Fruit fly (Drosophila melanogaster) whole organism, pupa: ENCODE data around the gene CG7601.

Experiments
- CG12605 ChIP-seq: fragments of 200-800 bp; sonication (Bioruptor generic); IDR thresholded peaks from 2 replicates; pipeline ENCODE4 v1.3.6; 2022; ENCODE audit warnings: missing biosample characterization, missing genetic modification characterization
- CG17806 ChIP-seq: fragments of 200-800 bp; sonication (Bioruptor generic); optimal IDR thresholded peaks from 2 replicates; lab custom pipeline; 2018; ENCODE audit warnings: missing biosample characterization, mild to moderate bottlenecking, missing genetic modification characterization, moderate library complexity
- CG32121 ChIP-seq: fragments of 200-800 bp; sonication (Bioruptor generic); IDR thresholded peaks from 2 replicates; pipeline ENCODE4 v1.3.6; 2022; ENCODE audit warnings: missing biosample characterization, missing genetic modification characterization
- CG34367 ChIP-seq: fragments of 200-800 bp; sonication (Bioruptor generic); optimal IDR thresholded peaks from 2 replicates; lab custom pipeline; 2018; ENCODE audit warnings: missing biosample characterization, mild to moderate bottlenecking, missing genetic modification characterization
- CG8159 ChIP-seq: fragments of 200-800 bp; sonication (Bioruptor generic); optimal IDR thresholded peaks from 3 replicates; lab custom pipeline; 2018; ENCODE audit warnings: missing biosample characterization, mild to moderate bottlenecking, missing genetic modification characterization, moderate library complexity
- CG9948 ChIP-seq: fragments of 200-800 bp; sonication (Bioruptor generic); optimal IDR thresholded peaks from 2 replicates; lab custom pipeline; 2018; ENCODE audit warnings: missing biosample characterization, mild to moderate bottlenecking, missing genetic modification characterization, moderate library complexity
- EcR ChIP-seq: fragments of 200-800 bp; sonication (Bioruptor generic); optimal IDR thresholded peaks from 3 replicates; lab custom pipeline; 2019; ENCODE audit warnings: missing biosample characterization, missing genetic modification characterization, mild to moderate bottlenecking, moderate library complexity, missing genetic modification reagents
- Pif1A ChIP-seq: fragments of 200-800 bp; sonication (Bioruptor generic); optimal IDR thresholded peaks from 3 replicates; lab custom pipeline; 2016; ENCODE audit warnings: missing biosample characterization, missing genetic modification characterization
- Pif1B ChIP-seq: fragments of 200-800 bp; sonication (Bioruptor generic); optimal IDR thresholded peaks from 3 replicates; lab custom pipeline; 2016; ENCODE audit warnings: missing biosample characterization, missing genetic modification characterization
- Snoo ChIP-seq: fragments of 200-800 bp; sonication (Bioruptor generic); optimal IDR thresholded peaks from 3 replicates; lab custom pipeline; 2017; ENCODE audit warnings: missing biosample characterization, mild to moderate bottlenecking, missing genetic modification characterization, inconsistent platforms
- gl ChIP-seq: fragments of 200-800 bp; sonication (Bioruptor generic); optimal IDR thresholded peaks from 2 replicates; lab custom pipeline; 2018; ENCODE audit warnings: missing biosample characterization, mild to moderate bottlenecking, missing genetic modification characterization
- rn ChIP-seq: fragments of 200-800 bp; sonication (Bioruptor generic); IDR thresholded peaks from 2 replicates; pipeline ENCODE4 v1.3.6; 2022; ENCODE audit warnings: missing biosample characterization, missing genetic modification characterization

- TF ChIP-seq CG32121 (GFP tag; lab: Robert Waterston, UW) = no peak
- TF ChIP-seq CG17806 (tag; lab: Kevin White, UChicago) = no peak
- TF ChIP-seq Pif1B (GFP tag; lab: Kevin White, UChicago) = no peak
- no peak for TF ChIP-seq CG9948 (tag; lab: Kevin White, UChicago)
- no peak for TF ChIP-seq rn
- no peak for TF ChIP-seq CG8159 (tag; lab: Kevin White, UChicago)
- no peak for TF ChIP-seq EcR
- TF ChIP-seq Snoo (tag; lab: Kevin White, UChicago) = no peak
- TF ChIP-seq Pif1A (GFP tag; lab: Kevin White, UChicago) = no peak
- no peak for TF ChIP-seq CG34367 (tag; lab: Kevin White, UChicago)
- no peak for TF ChIP-seq gl
- no peak for TF ChIP-seq CG12605 (GFP tag; lab: Robert Waterston, UW)
Observed at dm6 chr3R:29714314-29714713, 22.2 kb downstream of the CG7601 start, which contains the start of gene Obp99d.
